Worm (Caenorhabditis elegans): ENCODE data around the gene rft-1.

DNA sequence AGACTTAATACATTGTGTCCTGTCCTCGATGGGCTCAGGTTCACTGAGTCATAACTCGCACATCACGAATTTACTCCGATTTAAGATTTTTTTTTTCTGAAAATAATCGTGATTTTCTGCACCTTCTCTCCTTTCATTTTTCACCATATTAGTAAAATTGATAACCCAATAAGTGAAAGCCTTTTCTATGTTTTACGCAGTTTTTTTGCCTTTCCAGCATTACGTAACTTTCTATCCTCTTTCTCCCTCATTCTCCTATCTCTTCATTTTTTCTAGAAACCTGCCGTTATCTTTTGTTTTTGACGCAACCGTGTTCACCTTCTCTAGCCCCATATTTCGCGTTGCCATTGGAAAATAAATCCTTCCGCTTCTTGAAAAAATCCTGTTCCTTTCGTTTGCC, 5.8 kb downstream of the rft-1 start:
- TF ChIP-seq snpc-4 (tag; optimal IDR thresholded peaks at IDR 0.05) (no peak), ztf-4 (tag; optimal IDR thresholded peaks at IDR 0.05) (no peak), ceh-82 (tag; optimal IDR thresholded peaks at IDR 0.05) (no peak), fkh-10 (GFP tag; optimal IDR thresholded peaks at IDR 0.05) (no peak), elt-1 (tag; optimal IDR thresholded peaks at IDR 0.05) (no peak), mdl-1 (tag; optimal IDR thresholded peaks at IDR 0.05) (no peak), R02D3.7 (tag; optimal IDR thresholded peaks at IDR 0.05) (no peak)

Data from whole organism, L3 larva.